Fruit fly (Drosophila melanogaster) whole organism, pupa: Measurements from ENCODE around the gene CG15170.

ENCODE experiments used
- CG10348 ChIP-seq: fragments of 200-800 bp; sonication (Bioruptor generic); IDR thresholded peaks from 2 replicates; pipeline ENCODE4 v1.3.6; 2022; ENCODE audit warnings: missing biosample characterization, missing genetic modification characterization
- CG12605 ChIP-seq: fragments of 200-800 bp; sonication (Bioruptor generic); IDR thresholded peaks from 2 replicates; pipeline ENCODE4 v1.3.6; 2022; ENCODE audit warnings: missing biosample characterization, missing genetic modification characterization
- CG13204 ChIP-seq: fragments of 200-800 bp; sonication (Bioruptor generic); optimal IDR thresholded peaks from 2 replicates; lab custom pipeline; 2018; ENCODE audit warnings: missing biosample characterization, mild to moderate bottlenecking, missing genetic modification characterization, moderate library complexity
- CG14655 ChIP-seq: fragments of 200-800 bp; sonication (Bioruptor generic); optimal IDR thresholded peaks from 3 replicates; lab custom pipeline; 2017; ENCODE audit warnings: mild to moderate bottlenecking, missing biosample characterization, missing genetic modification reagents, missing genetic modification characterization
- CG15710 ChIP-seq: fragments of 200-800 bp; sonication (Bioruptor generic); optimal IDR thresholded peaks from 2 replicates; lab custom pipeline; 2018; ENCODE audit warnings: missing biosample characterization, mild to moderate bottlenecking, missing genetic modification characterization, moderate library complexity
- CG17806 ChIP-seq: fragments of 200-800 bp; sonication (Bioruptor generic); optimal IDR thresholded peaks from 2 replicates; lab custom pipeline; 2018; ENCODE audit warnings: missing biosample characterization, mild to moderate bottlenecking, missing genetic modification characterization, moderate library complexity
- CG32121 ChIP-seq: fragments of 200-800 bp; sonication (Bioruptor generic); IDR thresholded peaks from 2 replicates; pipeline ENCODE4 v1.3.6; 2022; ENCODE audit warnings: missing biosample characterization, missing genetic modification characterization
- CG34367 ChIP-seq: fragments of 200-800 bp; sonication (Bioruptor generic); optimal IDR thresholded peaks from 2 replicates; lab custom pipeline; 2018; ENCODE audit warnings: missing biosample characterization, mild to moderate bottlenecking, missing genetic modification characterization
- CG4496 ChIP-seq: fragments of 200-800 bp; sonication (Bioruptor generic); IDR thresholded peaks from 3 replicates; pipeline ENCODE4 v1.3.6; 2022; ENCODE audit warnings: missing biosample characterization, missing genetic modification characterization
- CG8159 ChIP-seq: fragments of 200-800 bp; sonication (Bioruptor generic); optimal IDR thresholded peaks from 3 replicates; lab custom pipeline; 2018; ENCODE audit warnings: missing biosample characterization, mild to moderate bottlenecking, missing genetic modification characterization, moderate library complexity
- CG8301 ChIP-seq: fragments of 200-800 bp; sonication (Bioruptor generic); optimal IDR thresholded peaks from 2 replicates; lab custom pipeline; 2018; ENCODE audit warnings: missing biosample characterization, mild to moderate bottlenecking, missing genetic modification characterization
- CG9948 ChIP-seq: fragments of 200-800 bp; sonication (Bioruptor generic); optimal IDR thresholded peaks from 2 replicates; lab custom pipeline; 2018; ENCODE audit warnings: missing biosample characterization, mild to moderate bottlenecking, missing genetic modification characterization, moderate library complexity
- D1 ChIP-seq: fragments of 200-800 bp; sonication (Bioruptor generic); optimal IDR thresholded peaks from 2 replicates; lab custom pipeline; 2018; ENCODE audit warnings: missing biosample characterization, mild to moderate bottlenecking, missing genetic modification characterization, moderate library complexity
- EcR ChIP-seq: fragments of 200-800 bp; sonication (Bioruptor generic); optimal IDR thresholded peaks from 3 replicates; lab custom pipeline; 2019; ENCODE audit warnings: missing biosample characterization, missing genetic modification characterization, mild to moderate bottlenecking, moderate library complexity, missing genetic modification reagents
- Ets98B ChIP-seq: fragments of 200-800 bp; sonication (Bioruptor generic); IDR thresholded peaks from 2 replicates; pipeline ENCODE4 v1.3.6; 2022; ENCODE audit warnings: missing biosample characterization, missing genetic modification characterization
- Pif1A ChIP-seq: fragments of 200-800 bp; sonication (Bioruptor generic); optimal IDR thresholded peaks from 3 replicates; lab custom pipeline; 2016; ENCODE audit warnings: missing biosample characterization, missing genetic modification characterization
- Pif1B ChIP-seq: fragments of 200-800 bp; sonication (Bioruptor generic); optimal IDR thresholded peaks from 3 replicates; lab custom pipeline; 2016; ENCODE audit warnings: missing biosample characterization, missing genetic modification characterization
- Snoo ChIP-seq: fragments of 200-800 bp; sonication (Bioruptor generic); optimal IDR thresholded peaks from 3 replicates; lab custom pipeline; 2017; ENCODE audit warnings: missing biosample characterization, mild to moderate bottlenecking, missing genetic modification characterization, inconsistent platforms
- fd96Ca ChIP-seq: fragments of 200-800 bp; sonication (Bioruptor generic); IDR thresholded peaks from 3 replicates; pipeline ENCODE4 v1.3.6; 2022; ENCODE audit warnings: missing biosample characterization, missing genetic modification characterization
- gl ChIP-seq: fragments of 200-800 bp; sonication (Bioruptor generic); optimal IDR thresholded peaks from 2 replicates; lab custom pipeline; 2018; ENCODE audit warnings: missing biosample characterization, mild to moderate bottlenecking, missing genetic modification characterization
- rn ChIP-seq: fragments of 200-800 bp; sonication (Bioruptor generic); IDR thresholded peaks from 2 replicates; pipeline ENCODE4 v1.3.6; 2022; ENCODE audit warnings: missing biosample characterization, missing genetic modification characterization

The CG15170 gene

dm6 chr2L:18981484-18981883 is 8.5 kb downstream of the CG15170 start:
- TF ChIP-seq D1 (tag; lab: Kevin White, UChicago) = no peak
- TF ChIP-seq fd96Ca = no peak
- no peak for TF ChIP-seq CG8159
- no peak for TF ChIP-seq CG4496 (GFP tag; lab: Robert Waterston, UW)
- TF ChIP-seq CG32121 (GFP tag; lab: Robert Waterston, UW) = no peak
- TF ChIP-seq CG17806 (tag; lab: Kevin White, UChicago) = no peak
- no peak for TF ChIP-seq CG15710 (tag; lab: Kevin White, UChicago)
- no peak for TF ChIP-seq EcR (GFP tag; lab: Kevin White, UChicago)
- TF ChIP-seq CG8301 (tag; lab: Kevin White, UChicago) = no peak
- no peak for TF ChIP-seq rn (GFP tag; lab: Robert Waterston, UW)
- TF ChIP-seq CG14655 (GFP tag; lab: Kevin White, UChicago) = no peak
- no peak for TF ChIP-seq CG9948 (tag; lab: Kevin White, UChicago)
- TF ChIP-seq Pif1A = no peak
- no peak for TF ChIP-seq CG12605 (GFP tag; lab: Robert Waterston, UW)
- no peak for TF ChIP-seq CG34367 (tag; lab: Kevin White, UChicago)

- TF ChIP-seq CG8301 (tag; lab: Kevin White, UChicago) = peak; percentile 29
- no peak for TF ChIP-seq Snoo (tag; lab: Kevin White, UChicago)
- TF ChIP-seq Ets98B (GFP tag; lab: Robert Waterston, UW) = peak; percentile 47; the same call in 1 of the 2 replicates
- peak; percentile 26 for TF ChIP-seq CG14655 (GFP tag; lab: Kevin White, UChicago)
- TF ChIP-seq gl (tag; lab: Kevin White, UChicago) = no peak
- no peak for TF ChIP-seq CG8159
- TF ChIP-seq CG34367 (tag; lab: Kevin White, UChicago) = no peak
- no peak for TF ChIP-seq CG12605 (GFP tag; lab: Robert Waterston, UW)
- TF ChIP-seq CG17806 (tag; lab: Kevin White, UChicago) = no peak
- peak; percentile 71 for TF ChIP-seq CG4496 (GFP tag; lab: Robert Waterston, UW)
- TF ChIP-seq CG15710 (tag; lab: Kevin White, UChicago) = no peak
- no peak for TF ChIP-seq D1 (tag; lab: Kevin White, UChicago)
These were observed 9.1 kb downstream of the CG15170 start for dm6 chr2L:18980982-18981381.

dm6 chr2L:18979407-18979806 is 10.6 kb downstream of the CG15170 start:
- TF ChIP-seq Ets98B (GFP tag; lab: Robert Waterston, UW) = no peak
- TF ChIP-seq EcR (GFP tag; lab: Kevin White, UChicago) = peak; percentile 52
- TF ChIP-seq, all 21 proteins: peak for 1

dm6 chr2L:18978923-18979322 is 11.1 kb downstream of the CG15170 start:
- TF ChIP-seq CG12605 (GFP tag; lab: Robert Waterston, UW) (no peak), EcR (GFP tag; lab: Kevin White, UChicago) (no peak), CG10348 (no peak), Pif1B (no peak), Snoo (tag; lab: Kevin White, UChicago) (no peak), fd96Ca (no peak), CG17806 (tag; lab: Kevin White, UChicago) (no peak), CG14655 (GFP tag; lab: Kevin White, UChicago) (no peak), CG15710 (tag; lab: Kevin White, UChicago) (no peak), CG34367 (tag; lab: Kevin White, UChicago) (no peak), gl (tag; lab: Kevin White, UChicago) (no peak), Pif1A (no peak), CG13204 (GFP tag; lab: Kevin White, UChicago) (no peak), CG8159 (no peak), Ets98B (GFP tag; lab: Robert Waterston, UW) (no peak), CG32121 (GFP tag; lab: Robert Waterston, UW) (no peak), D1 (tag; lab: Kevin White, UChicago) (no peak), CG8301 (tag; lab: Kevin White, UChicago) (no peak)

dm6 chr2L:18976749-18977148 is 13.3 kb downstream of the CG15170 start:
- TF ChIP-seq CG32121 (GFP tag; lab: Robert Waterston, UW) (no peak), Ets98B (GFP tag; lab: Robert Waterston, UW) (no peak)

dm6 chr2L:18974063-18974779 is 15.8 kb downstream of the CG15170 start, which contains the start of the genes L2HGDH and CG10431:
L2HGDH (minus strand) TSS chr2L:18974448.
CG10431 (plus strand) TSS chr2L:18974710.
- TF ChIP-seq CG4496 (GFP tag; lab: Robert Waterston, UW) (no peak), CG8159 (peak; percentile 64), CG10348 (no peak), CG8301 (tag; lab: Kevin White, UChicago) (peak; percentile 38), EcR (GFP tag; lab: Kevin White, UChicago) (peak; percentile 36), CG9948 (tag; lab: Kevin White, UChicago) (peak; percentile 43), Pif1A (no peak), D1 (tag; lab: Kevin White, UChicago) (no peak), CG14655 (GFP tag; lab: Kevin White, UChicago) (no peak), gl (tag; lab: Kevin White, UChicago) (no peak), CG17806 (tag; lab: Kevin White, UChicago) (peak; percentile 50), rn (GFP tag; lab: Robert Waterston, UW) (no peak), Pif1B (no peak), CG13204 (GFP tag; lab: Kevin White, UChicago) (no peak), Snoo (tag; lab: Kevin White, UChicago) (peak; percentile 59), CG12605 (GFP tag; lab: Robert Waterston, UW) (no peak), CG15710 (tag; lab: Kevin White, UChicago) (peak; percentile 56), CG34367 (tag; lab: Kevin White, UChicago) (no peak), Ets98B (GFP tag; lab: Robert Waterston, UW) (peak; percentile 13)
